Fruit fly (Drosophila melanogaster): ENCODE results near the gene Adsl.

DNA sequence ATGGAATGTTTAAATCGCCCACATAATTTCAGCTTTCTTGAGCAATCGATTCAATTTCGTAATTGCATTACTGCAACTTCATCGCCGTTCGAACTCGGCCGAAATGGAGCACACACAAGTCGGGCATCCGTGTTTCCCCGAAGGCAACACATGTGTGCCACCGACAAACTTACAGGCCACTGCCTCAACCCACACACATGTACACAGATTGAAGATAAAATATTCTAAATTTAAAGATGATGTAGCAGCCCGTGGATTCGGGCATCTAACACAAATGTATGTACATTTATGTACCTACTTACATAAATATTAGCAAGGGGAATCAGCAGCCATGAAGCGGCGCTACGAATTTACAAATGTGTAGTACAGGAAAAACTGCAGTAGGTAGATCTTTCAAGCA is 45.2 kb upstream of the Adsl start:
- no peak for TF ChIP-seq CG8301 (tag; optimal IDR thresholded peaks at IDR 0.05)
- TF ChIP-seq fd96Ca (GFP tag; IDR thresholded peaks at IDR 0.05) = no peak
- no peak for TF ChIP-seq EcR (GFP tag; optimal IDR thresholded peaks at IDR 0.05)
- no peak for TF ChIP-seq CG8159 (tag; optimal IDR thresholded peaks at IDR 0.05)
- TF ChIP-seq CG10348 (GFP tag; IDR thresholded peaks at IDR 0.05) = no peak
- TF ChIP-seq Pif1B (GFP tag; optimal IDR thresholded peaks at IDR 0.05) = no peak
